Fruit fly (Drosophila melanogaster) whole organism, wandering third instar larva: ENCODE data around the gene mthl15.

Source experiments
- Dfd ChIP-seq: fragments of >200 bp; optimal IDR thresholded peaks from 2 replicates; lab custom pipeline; 2017; ENCODE audit warnings: missing biosample characterization, missing genetic modification characterization
- Dif ChIP-seq: fragments of 200-275, 200-300 bp; sonication (Bioruptor generic); optimal IDR thresholded peaks from 2 replicates; lab custom pipeline; 2018; ENCODE audit warnings: missing biosample characterization, missing genetic modification characterization; ENCODE audit not compliant: partially characterized antibody
- HLH106 ChIP-seq: fragments of 200-800 bp; optimal IDR thresholded peaks from 3 replicates; lab custom pipeline; 2019; ENCODE audit warnings: missing biosample characterization, mild to moderate bottlenecking, missing genetic modification characterization, moderate library complexity
- Hr78 ChIP-seq: fragments of >200 bp; optimal IDR thresholded peaks from 2 replicates; lab custom pipeline; 2017; ENCODE audit warnings: missing biosample characterization, missing genetic modification characterization
- br ChIP-seq: fragments of 200-800 bp; sonication (Bioruptor generic); optimal IDR thresholded peaks from 2 replicates; lab custom pipeline; 2016; ENCODE audit warnings: missing biosample characterization, missing genetic modification characterization
- dl ChIP-seq, 2 experiments: fragments of 175-275, 200-275 bp in 1 of 2; fragments of 200-275 bp in 1 of 2; sonication (Bioruptor generic); optimal IDR thresholded peaks; lab custom pipeline; 2018; ENCODE audit warnings: mild to moderate bottlenecking in 2 of 2, missing biosample characterization in 2 of 2, missing genetic modification characterization in 2 of 2, moderate library complexity in 2 of 2; ENCODE audit not compliant: partially characterized antibody in 2 of 2, insufficient read depth in 1 of 2
- foxo ChIP-seq, 2 experiments: fragments of 200-800 bp; sonication (Bioruptor generic); optimal IDR thresholded peaks; 2 replicates in 1 of 2; 3 replicates in 1 of 2; lab custom pipeline; 2016 to 2017; ENCODE audit warnings: missing biosample characterization in 2 of 2, missing genetic modification characterization in 2 of 2
- h ChIP-seq: fragments of 200-800 bp; sonication (Bioruptor generic); optimal IDR thresholded peaks from 3 replicates; lab custom pipeline; 2016; ENCODE audit warnings: missing biosample characterization, mild to moderate bottlenecking, missing genetic modification characterization
- lola ChIP-seq: fragments of >200 bp; optimal IDR thresholded peaks from 2 replicates; lab custom pipeline; 2017; ENCODE audit warnings: missing biosample characterization, missing genetic modification characterization
- pan ChIP-seq: fragments of >200 bp; optimal IDR thresholded peaks from 2 replicates; lab custom pipeline; 2017
- psq ChIP-seq: fragments of 200-800 bp; sonication (Bioruptor generic); optimal IDR thresholded peaks from 3 replicates; lab custom pipeline; 2017; ENCODE audit warnings: missing biosample characterization, mild to moderate bottlenecking, missing genetic modification characterization, moderate library complexity
- sage ChIP-seq: fragments of 200-800 bp; sonication (Bioruptor generic); optimal IDR thresholded peaks from 2 replicates; lab custom pipeline; 2016; ENCODE audit warnings: missing biosample characterization, mild to moderate bottlenecking, missing genetic modification characterization
- usp ChIP-seq: fragments of >200 bp; optimal IDR thresholded peaks from 2 replicates; lab custom pipeline; 2017; ENCODE audit warnings: missing biosample characterization, missing genetic modification characterization

DNA sequence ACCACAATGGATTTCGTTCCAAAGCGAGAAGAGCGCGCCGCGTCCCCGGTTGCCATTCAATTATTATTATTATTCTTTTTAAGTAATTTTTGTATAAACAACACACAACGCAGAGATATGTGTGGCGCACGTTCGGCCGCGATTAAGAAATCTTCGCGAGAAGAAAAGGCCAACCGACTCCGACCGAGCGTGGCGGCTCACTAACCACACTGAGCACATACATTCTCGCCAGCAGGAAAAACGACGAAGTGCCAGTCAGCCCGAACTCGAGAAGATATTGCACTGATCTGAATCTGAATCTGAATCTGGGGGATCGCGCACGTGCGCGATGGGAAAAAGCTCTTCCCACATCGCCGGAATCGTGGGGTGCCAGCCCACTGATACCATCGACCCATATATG lies 39.2 kb downstream of the mthl15 start, which contains the start of gene Sur:
- TF ChIP-seq lola (GFP tag; lab: Kevin White, UChicago) (no peak), HLH106 (tag; lab: Kevin White, UChicago) (no peak), psq (GFP tag; lab: Kevin White, UChicago) (no peak), Dif (no peak), sage (GFP tag; lab: Kevin White, UChicago) (no peak), dl (GFP tag; optimal IDR thresholded peaks at IDR 0.05; lab: Kevin White, UChicago; ENCODE audit: insufficient read depth in 1 of 2, partially characterized antibody in 2 of 2) (no peak), pan (lab: Kevin White, UChicago) (no peak), h (GFP tag; lab: Kevin White, UChicago) (no peak), Dfd (GFP tag; lab: Kevin White, UChicago) (no peak), br (no peak), foxo (GFP tag; optimal IDR thresholded peaks at IDR 0.05; lab: Kevin White, UChicago) (no peak), usp (GFP tag; lab: Kevin White, UChicago) (no peak), Hr78 (GFP tag; lab: Kevin White, UChicago) (no peak)
